Fruit fly (Drosophila melanogaster) whole organism, pupa: ENCODE data around the gene js.
A peak's percentile ranks its signal among the peaks of the same experiment; 100 is the strongest.

Experiments
- CG10348 ChIP-seq: fragments of 200-800 bp; sonication (Bioruptor generic); IDR thresholded peaks from 2 replicates; pipeline ENCODE4 v1.3.6; 2022; ENCODE audit warnings: missing biosample characterization, missing genetic modification characterization
- CG12605 ChIP-seq: fragments of 200-800 bp; sonication (Bioruptor generic); IDR thresholded peaks from 2 replicates; pipeline ENCODE4 v1.3.6; 2022; ENCODE audit warnings: missing biosample characterization, missing genetic modification characterization
- CG13204 ChIP-seq: fragments of 200-800 bp; sonication (Bioruptor generic); optimal IDR thresholded peaks from 2 replicates; lab custom pipeline; 2018; ENCODE audit warnings: missing biosample characterization, mild to moderate bottlenecking, missing genetic modification characterization, moderate library complexity
- CG14655 ChIP-seq: fragments of 200-800 bp; sonication (Bioruptor generic); optimal IDR thresholded peaks from 3 replicates; lab custom pipeline; 2017; ENCODE audit warnings: mild to moderate bottlenecking, missing biosample characterization, missing genetic modification reagents, missing genetic modification characterization
- CG15710 ChIP-seq: fragments of 200-800 bp; sonication (Bioruptor generic); optimal IDR thresholded peaks from 2 replicates; lab custom pipeline; 2018; ENCODE audit warnings: missing biosample characterization, mild to moderate bottlenecking, missing genetic modification characterization, moderate library complexity
- CG17806 ChIP-seq: fragments of 200-800 bp; sonication (Bioruptor generic); optimal IDR thresholded peaks from 2 replicates; lab custom pipeline; 2018; ENCODE audit warnings: missing biosample characterization, mild to moderate bottlenecking, missing genetic modification characterization, moderate library complexity
- CG32121 ChIP-seq: fragments of 200-800 bp; sonication (Bioruptor generic); IDR thresholded peaks from 2 replicates; pipeline ENCODE4 v1.3.6; 2022; ENCODE audit warnings: missing biosample characterization, missing genetic modification characterization
- CG34367 ChIP-seq: fragments of 200-800 bp; sonication (Bioruptor generic); optimal IDR thresholded peaks from 2 replicates; lab custom pipeline; 2018; ENCODE audit warnings: missing biosample characterization, mild to moderate bottlenecking, missing genetic modification characterization
- CG4496 ChIP-seq: fragments of 200-800 bp; sonication (Bioruptor generic); IDR thresholded peaks from 3 replicates; pipeline ENCODE4 v1.3.6; 2022; ENCODE audit warnings: missing biosample characterization, missing genetic modification characterization
- CG8159 ChIP-seq: fragments of 200-800 bp; sonication (Bioruptor generic); optimal IDR thresholded peaks from 3 replicates; lab custom pipeline; 2018; ENCODE audit warnings: missing biosample characterization, mild to moderate bottlenecking, missing genetic modification characterization, moderate library complexity
- CG8301 ChIP-seq: fragments of 200-800 bp; sonication (Bioruptor generic); optimal IDR thresholded peaks from 2 replicates; lab custom pipeline; 2018; ENCODE audit warnings: missing biosample characterization, mild to moderate bottlenecking, missing genetic modification characterization
- CG9948 ChIP-seq: fragments of 200-800 bp; sonication (Bioruptor generic); optimal IDR thresholded peaks from 2 replicates; lab custom pipeline; 2018; ENCODE audit warnings: missing biosample characterization, mild to moderate bottlenecking, missing genetic modification characterization, moderate library complexity
- D1 ChIP-seq: fragments of 200-800 bp; sonication (Bioruptor generic); optimal IDR thresholded peaks from 2 replicates; lab custom pipeline; 2018; ENCODE audit warnings: missing biosample characterization, mild to moderate bottlenecking, missing genetic modification characterization, moderate library complexity
- EcR ChIP-seq: fragments of 200-800 bp; sonication (Bioruptor generic); optimal IDR thresholded peaks from 3 replicates; lab custom pipeline; 2019; ENCODE audit warnings: missing biosample characterization, missing genetic modification characterization, mild to moderate bottlenecking, moderate library complexity, missing genetic modification reagents
- Ets98B ChIP-seq: fragments of 200-800 bp; sonication (Bioruptor generic); IDR thresholded peaks from 2 replicates; pipeline ENCODE4 v1.3.6; 2022; ENCODE audit warnings: missing biosample characterization, missing genetic modification characterization
- Pif1A ChIP-seq: fragments of 200-800 bp; sonication (Bioruptor generic); optimal IDR thresholded peaks from 3 replicates; lab custom pipeline; 2016; ENCODE audit warnings: missing biosample characterization, missing genetic modification characterization
- Pif1B ChIP-seq: fragments of 200-800 bp; sonication (Bioruptor generic); optimal IDR thresholded peaks from 3 replicates; lab custom pipeline; 2016; ENCODE audit warnings: missing biosample characterization, missing genetic modification characterization
- Snoo ChIP-seq: fragments of 200-800 bp; sonication (Bioruptor generic); optimal IDR thresholded peaks from 3 replicates; lab custom pipeline; 2017; ENCODE audit warnings: missing biosample characterization, mild to moderate bottlenecking, missing genetic modification characterization, inconsistent platforms
- fd96Ca ChIP-seq: fragments of 200-800 bp; sonication (Bioruptor generic); IDR thresholded peaks from 3 replicates; pipeline ENCODE4 v1.3.6; 2022; ENCODE audit warnings: missing biosample characterization, missing genetic modification characterization
- gl ChIP-seq: fragments of 200-800 bp; sonication (Bioruptor generic); optimal IDR thresholded peaks from 2 replicates; lab custom pipeline; 2018; ENCODE audit warnings: missing biosample characterization, mild to moderate bottlenecking, missing genetic modification characterization
- rn ChIP-seq: fragments of 200-800 bp; sonication (Bioruptor generic); IDR thresholded peaks from 2 replicates; pipeline ENCODE4 v1.3.6; 2022; ENCODE audit warnings: missing biosample characterization, missing genetic modification characterization

js gene

DNA sequence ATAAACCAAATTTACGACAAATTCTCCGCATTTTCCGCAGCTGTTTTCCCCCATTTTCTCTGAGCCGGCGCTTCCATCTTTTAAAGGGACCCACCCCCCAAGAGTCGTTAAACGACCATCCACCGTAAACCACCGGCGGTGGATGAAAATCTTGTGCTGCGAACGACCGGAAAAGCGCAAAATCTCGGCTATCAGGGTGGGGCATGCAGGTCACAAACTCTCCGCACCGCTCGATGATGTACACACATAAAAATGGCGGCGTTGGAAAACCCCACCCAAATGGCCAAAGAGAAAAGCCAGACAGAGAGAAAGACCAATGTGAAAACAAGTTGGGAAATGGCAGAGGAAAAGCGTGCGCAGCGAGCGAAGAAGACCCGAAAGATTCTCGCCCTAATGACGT, 17.5 kb upstream of the js start:
- no peak for TF ChIP-seq EcR (GFP tag; lab: Kevin White, UChicago)
- TF ChIP-seq CG14655 (GFP tag; lab: Kevin White, UChicago) = no peak
- no peak for TF ChIP-seq CG13204 (GFP tag; lab: Kevin White, UChicago)

DNA sequence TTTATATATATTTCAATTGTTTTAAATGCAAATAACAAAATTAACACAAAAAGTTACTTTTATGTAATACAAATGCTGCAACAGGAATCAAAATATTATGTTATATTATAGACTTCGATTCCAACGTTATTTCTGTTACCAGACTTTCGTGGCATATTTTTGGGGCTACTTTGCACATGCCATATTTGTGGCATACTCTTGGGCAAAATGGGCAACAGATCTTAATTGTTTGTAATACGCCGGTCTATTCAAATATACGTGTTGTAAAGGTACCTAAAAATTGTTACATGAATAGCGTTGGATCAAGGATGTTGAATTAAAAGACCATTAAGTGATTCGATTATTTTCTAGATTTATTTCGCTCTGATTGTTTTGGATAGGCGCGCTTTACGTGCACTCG, 6.0 kb upstream of the js start:
- TF ChIP-seq CG15710 (tag; lab: Kevin White, UChicago) (no peak), D1 (tag; lab: Kevin White, UChicago) (peak; percentile 47)

- TF ChIP-seq Ets98B (GFP tag; lab: Robert Waterston, UW) (no peak), CG34367 (no peak), rn (no peak), gl (tag; lab: Kevin White, UChicago) (no peak)
Observed at dm6 chr3R:16370433-16370832, 2.3 kb upstream of the js start, which contains the start of gene CG10317. CG10317 (minus strand) TSS chr3R:16370533.

DNA sequence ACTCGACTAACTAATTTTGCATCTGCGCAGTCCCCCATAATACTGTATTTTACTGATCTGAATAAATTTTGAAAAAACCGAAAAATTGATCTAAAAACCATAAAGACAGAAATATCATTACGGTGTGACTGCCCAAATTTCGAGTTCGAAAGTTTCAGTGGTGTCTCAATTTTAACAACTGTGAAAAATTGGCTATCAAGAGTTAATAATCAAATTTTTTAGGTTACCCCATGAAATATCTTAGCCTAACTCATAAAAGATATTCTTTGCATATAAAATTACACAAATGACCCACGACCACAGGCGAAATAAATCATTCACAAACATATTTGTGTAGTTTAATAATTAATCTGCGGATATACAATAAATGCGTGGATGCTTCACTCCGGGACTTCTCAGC, 8.1 kb downstream of the js start, which contains the start of gene CG42446:
Gene CG42446 (minus strand): TSS at position 101 of the 400 bp plus-strand sequence.
- no peak for TF ChIP-seq CG15710 (tag; lab: Kevin White, UChicago)
- TF ChIP-seq fd96Ca = no peak
- no peak for TF ChIP-seq CG32121 (GFP tag; lab: Robert Waterston, UW)
- TF ChIP-seq CG4496 (GFP tag; lab: Robert Waterston, UW) = no peak
- no peak for TF ChIP-seq CG12605 (GFP tag; lab: Robert Waterston, UW)
- no peak for TF ChIP-seq gl (tag; lab: Kevin White, UChicago)
- TF ChIP-seq CG17806 (tag; lab: Kevin White, UChicago) = no peak
- no peak for TF ChIP-seq EcR (GFP tag; lab: Kevin White, UChicago)
- TF ChIP-seq D1 (tag; lab: Kevin White, UChicago) = no peak
- TF ChIP-seq CG34367 = no peak
- TF ChIP-seq CG9948 (tag; lab: Kevin White, UChicago) = no peak
- TF ChIP-seq rn = no peak
- TF ChIP-seq CG14655 (GFP tag; lab: Kevin White, UChicago) = no peak
- no peak for TF ChIP-seq CG13204 (GFP tag; lab: Kevin White, UChicago)

DNA sequence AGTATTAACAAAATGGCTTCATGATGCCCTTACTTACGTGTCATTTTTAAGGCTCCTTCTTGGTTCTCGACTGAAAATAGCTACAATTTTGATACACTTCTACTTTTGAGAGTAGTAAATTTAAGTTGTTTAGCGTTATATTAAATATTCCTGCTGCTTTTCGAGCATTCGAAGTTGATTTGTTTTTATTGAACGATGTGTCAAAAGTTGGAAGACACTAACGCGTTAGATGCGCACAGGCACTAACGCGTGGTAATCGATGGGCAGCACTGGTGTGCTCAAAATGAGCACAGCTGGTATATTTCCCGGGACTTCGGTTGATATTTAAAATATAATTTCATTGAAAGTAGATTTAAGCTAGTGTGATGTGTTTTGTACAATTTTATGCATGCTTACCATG, 9.0 kb downstream of the js start, which contains the start of gene CG17931:
Gene CG17931 (minus strand): TSS at position 369 of the 400 bp plus-strand sequence.
- no peak for TF ChIP-seq CG9948 (tag; lab: Kevin White, UChicago)
- peak; percentile 14 for TF ChIP-seq D1 (tag; lab: Kevin White, UChicago)
- TF ChIP-seq CG12605 (GFP tag; lab: Robert Waterston, UW) = no peak
- TF ChIP-seq CG13204 (GFP tag; lab: Kevin White, UChicago) = no peak
- TF ChIP-seq Ets98B (GFP tag; lab: Robert Waterston, UW) = no peak

DNA sequence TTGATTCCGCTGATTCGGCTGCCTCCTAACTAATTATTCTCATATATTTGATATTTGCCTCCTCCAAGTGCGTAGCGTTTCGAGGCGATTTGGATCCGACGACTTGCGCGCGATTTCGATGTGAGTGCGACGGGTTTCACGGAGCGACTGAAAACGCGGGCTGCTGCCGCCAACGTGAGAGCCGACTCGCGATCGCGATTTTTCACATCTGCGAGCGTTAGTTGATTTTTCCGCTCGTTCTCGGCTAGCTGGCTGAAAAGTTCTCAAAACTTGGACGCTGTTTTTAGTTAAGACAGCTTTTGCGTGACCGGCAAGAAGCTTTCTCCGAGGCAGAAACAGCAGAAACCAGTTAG, 11.3 kb downstream of the js start, which contains the start of gene CG10311:
Gene CG10311 (minus strand): TSS at position 153 of the 353 bp plus-strand sequence.
- TF ChIP-seq Ets98B (GFP tag; lab: Robert Waterston, UW) (peak; percentile 33; the same call in 1 of the 2 replicates), CG12605 (GFP tag; lab: Robert Waterston, UW) (no peak), CG32121 (GFP tag; lab: Robert Waterston, UW) (peak; percentile 24; the same call in 1 of the 2 replicates), fd96Ca (0 out of 3 replicates have a peak, but pooled peaks have one; percentile 22)

DNA sequence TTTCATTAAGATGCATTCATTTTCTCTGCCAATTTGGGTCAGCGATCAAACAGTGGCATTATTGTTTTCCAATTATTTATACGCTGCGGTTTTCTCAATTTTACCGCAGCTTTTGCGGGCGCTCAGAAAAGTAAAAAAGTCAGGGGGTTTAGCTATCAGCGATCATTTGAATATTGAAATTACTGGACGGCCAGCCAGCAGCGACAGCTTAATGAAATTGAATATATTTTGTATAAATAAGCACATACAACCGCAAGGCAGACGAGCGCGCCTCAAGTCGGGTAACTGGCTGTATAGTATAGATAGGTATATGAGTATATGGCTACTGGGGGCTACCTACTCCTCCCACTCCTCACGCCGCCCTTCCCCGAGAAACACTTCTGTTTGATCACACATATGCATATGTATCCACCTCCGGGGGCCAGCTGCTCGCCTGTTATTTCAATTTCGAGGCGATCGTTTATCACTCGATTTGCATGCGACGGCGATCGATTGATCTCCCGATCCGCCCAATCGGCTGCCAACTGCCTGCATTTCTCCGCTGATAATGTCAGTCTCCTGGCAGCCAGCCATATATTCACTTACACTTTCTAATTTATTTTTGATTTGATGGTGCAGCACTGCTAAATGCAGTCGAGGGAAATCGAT, 11.8 kb downstream of the js start:
- TF ChIP-seq Snoo (tag; lab: Kevin White, UChicago) = no peak
- TF ChIP-seq CG8301 = no peak
- TF ChIP-seq Pif1A (GFP tag; lab: Kevin White, UChicago) = no peak
- TF ChIP-seq CG12605 (GFP tag; lab: Robert Waterston, UW) = no peak
- no peak for TF ChIP-seq CG17806 (tag; lab: Kevin White, UChicago)
- no peak for TF ChIP-seq CG8159 (tag; lab: Kevin White, UChicago)
- TF ChIP-seq CG34367 = no peak
- no peak for TF ChIP-seq CG13204 (GFP tag; lab: Kevin White, UChicago)
- TF ChIP-seq gl (tag; lab: Kevin White, UChicago) = no peak
- no peak for TF ChIP-seq CG9948 (tag; lab: Kevin White, UChicago)
- no peak for TF ChIP-seq CG10348 (GFP tag; lab: Robert Waterston, UW)
- no peak for TF ChIP-seq CG14655 (GFP tag; lab: Kevin White, UChicago)
- TF ChIP-seq EcR (GFP tag; lab: Kevin White, UChicago) = no peak
- no peak for TF ChIP-seq CG32121 (GFP tag; lab: Robert Waterston, UW)
- no peak for TF ChIP-seq Pif1B (GFP tag; lab: Kevin White, UChicago)
- TF ChIP-seq rn = no peak
- TF ChIP-seq D1 (tag; lab: Kevin White, UChicago) = no peak
